Worm (Caenorhabditis elegans) whole organism, late embryonic: Measurements from ENCODE around the gene F10E9.10.

ENCODE experiments used
- K09A11.1 ChIP-seq: sonication (generic microtip); optimal IDR thresholded peaks from 2 replicates; lab custom pipeline; 2017; ENCODE audit warnings: antibody characterized with exemption, mild to moderate bottlenecking, missing genetic modification characterization, missing compliant biosample characterization; ENCODE audit not compliant: insufficient read depth
- Y22D7AL.16 ChIP-seq: sonication (generic microtip); optimal IDR thresholded peaks from 2 replicates; lab custom pipeline; 2016; ENCODE audit warnings: missing genetic modification characterization, missing compliant biosample characterization
- ahr-1 ChIP-seq: sonication (generic microtip); optimal IDR thresholded peaks from 2 replicates; lab custom pipeline; 2016; ENCODE audit warnings: missing genetic modification characterization, missing compliant biosample characterization
- ceh-34 ChIP-seq: sonication (generic microtip); optimal IDR thresholded peaks from 2 replicates; lab custom pipeline; 2016; ENCODE audit warnings: mild to moderate bottlenecking, missing genetic modification characterization, missing compliant biosample characterization

DNA sequence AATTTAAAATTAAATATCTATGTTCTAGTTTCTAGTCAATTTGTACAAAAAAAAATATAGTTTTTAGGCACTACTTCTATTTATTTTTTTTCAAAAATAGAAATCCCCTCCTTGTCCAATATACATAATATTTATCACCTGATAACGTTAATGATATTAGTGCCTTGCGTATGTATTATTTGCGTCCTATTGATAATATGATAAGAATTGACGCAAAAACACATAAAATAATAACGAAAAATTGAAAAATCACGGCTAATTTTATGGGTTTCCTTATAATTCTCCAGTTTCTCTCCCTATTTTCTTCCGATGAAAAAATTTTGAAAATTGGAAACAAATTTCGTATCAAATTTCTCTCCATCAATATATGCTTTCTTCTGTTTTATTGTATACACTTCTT is 20.3 kb downstream of the F10E9.10 start:
- TF ChIP-seq K09A11.1, result no peak
- TF ChIP-seq ahr-1 (tag; lab: Kevin White, UChicago), result no peak
- no peak for TF ChIP-seq Y22D7AL.16 (tag; lab: Kevin White, UChicago)
- no peak for TF ChIP-seq ceh-34 (tag; lab: Kevin White, UChicago)
